Fruit fly (Drosophila melanogaster) S2 (cell line): Measurements from ENCODE around the gene CG7179.
A peak's percentile ranks its signal among the peaks of the same experiment; 100 is the strongest.

Source experiments
- CG8478 ChIP-seq: fragments of >200 bp; optimal IDR thresholded peaks from 2 replicates; lab custom pipeline; 2018
- CTCF ChIP-seq, 2 experiments: fragments of >200 bp; optimal IDR thresholded peaks; 2 replicates each; lab custom pipeline; 2018

The CG7179 gene

dm6 chr2L:7777979-7778692 lies at the start of gene CG7179:
Gene CG7179, minus strand, starts transcription at chr2L:7778029.
- TF ChIP-seq CG8478 (lab: Kevin White, UChicago) (no peak), CTCF (optimal IDR thresholded peaks at IDR 0.05; lab: Kevin White, UChicago) (no peak)

- TF ChIP-seq CTCF (optimal IDR thresholded peaks at IDR 0.05; lab: Kevin White, UChicago) (peak in 1 of 2 experiments; percentile 22), CG8478 (lab: Kevin White, UChicago) (no peak)
Observed at dm6 chr2L:7827045-7828004, 49.5 kb upstream of the CG7179 start, which contains the start of the genes Rack1 and mts. Gene Rack1, minus strand, starts transcription at chr2L:7827315. Gene mts, plus strand, starts transcription at chr2L:7827650.

dm6 chr2L:7821279-7821848 lies 43.5 kb upstream of the CG7179 start:
- TF ChIP-seq CG8478 (lab: Kevin White, UChicago) (no peak), CTCF (optimal IDR thresholded peaks at IDR 0.05; lab: Kevin White, UChicago) (no peak)

dm6 chr2L:7820851-7821250 lies 43.0 kb upstream of the CG7179 start, which contains the start of gene CG7115:
Gene CG7115, plus strand, starts transcription at chr2L:7821151.
- TF ChIP-seq CG8478 (lab: Kevin White, UChicago) (no peak), CTCF (optimal IDR thresholded peaks at IDR 0.05; lab: Kevin White, UChicago) (no peak)

dm6 chr2L:7820408-7820807 lies 42.6 kb upstream of the CG7179 start:
- TF ChIP-seq CG8478 (lab: Kevin White, UChicago) = no peak
- TF ChIP-seq CTCF (optimal IDR thresholded peaks at IDR 0.05; lab: Kevin White, UChicago) = no peak

dm6 chr2L:7813357-7813756 lies 35.5 kb upstream of the CG7179 start:
- TF ChIP-seq CG8478 (lab: Kevin White, UChicago) (no peak), CTCF (optimal IDR thresholded peaks at IDR 0.05; lab: Kevin White, UChicago) (no peak)

- no peak for TF ChIP-seq CTCF (optimal IDR thresholded peaks at IDR 0.05; lab: Kevin White, UChicago)
- no peak for TF ChIP-seq CG8478 (lab: Kevin White, UChicago)
Observed at dm6 chr2L:7812555-7813339, 34.9 kb upstream of the CG7179 start.

- TF ChIP-seq CG8478 (lab: Kevin White, UChicago) (no peak), CTCF (optimal IDR thresholded peaks at IDR 0.05; lab: Kevin White, UChicago) (no peak)
Observed at dm6 chr2L:7811249-7812002, 33.6 kb upstream of the CG7179 start, which contains the start of gene LanB1. Gene LanB1, plus strand, starts transcription at chr2L:7811438.

dm6 chr2L:7810519-7810918 lies 32.7 kb upstream of the CG7179 start, which contains the start of gene Cdc14:
Gene Cdc14, minus strand, starts transcription at chr2L:7810703.
- TF ChIP-seq CTCF (optimal IDR thresholded peaks at IDR 0.05; lab: Kevin White, UChicago) (peak in 1 of 2 experiments; percentile 1), CG8478 (lab: Kevin White, UChicago) (no peak)

- no peak for TF ChIP-seq CG8478 (lab: Kevin White, UChicago)
- no peak for TF ChIP-seq CTCF (optimal IDR thresholded peaks at IDR 0.05; lab: Kevin White, UChicago)
Observed at dm6 chr2L:7809699-7810088, 31.9 kb upstream of the CG7179 start.

dm6 chr2L:7808886-7809698 lies 31.3 kb upstream of the CG7179 start:
- peak; percentile 73 to 76 for TF ChIP-seq CTCF (optimal IDR thresholded peaks at IDR 0.05; lab: Kevin White, UChicago)
- TF ChIP-seq CG8478 (lab: Kevin White, UChicago) = no peak

dm6 chr2L:7807563-7807962 lies 29.7 kb upstream of the CG7179 start:
- TF ChIP-seq CG8478 (lab: Kevin White, UChicago) = no peak
- no peak for TF ChIP-seq CTCF (optimal IDR thresholded peaks at IDR 0.05; lab: Kevin White, UChicago)
